Worm (Caenorhabditis elegans) whole organism, young adult: Measurements from ENCODE around the gene C11E4.6.

Experiments used
- C06A6.2 ChIP-seq: fragments of 200-800 bp; sonication (Bioruptor generic); conservative IDR thresholded peaks from 2 replicates; pipeline ENCODE4 v1.3.6; 2022; ENCODE audit warnings: missing genetic modification characterization, missing compliant biosample characterization
- Y95B8A.8 ChIP-seq: fragments of 200-800 bp; sonication (Bioruptor generic); IDR thresholded peaks from 2 replicates; pipeline ENCODE4 v1.3.6; 2022; ENCODE audit warnings: missing genetic modification reagents, missing genetic modification characterization, missing compliant biosample characterization
- aptf-3 ChIP-seq: fragments of 200-800 bp; sonication (Bioruptor generic); IDR thresholded peaks from 2 replicates; pipeline ENCODE4 v1.3.6; 2022; ENCODE audit warnings: missing genetic modification characterization, missing compliant biosample characterization
- bed-1 ChIP-seq: fragments of 200-800 bp; sonication (Bioruptor generic); IDR thresholded peaks from 2 replicates; pipeline ENCODE4 v1.3.6; 2022; ENCODE audit warnings: missing genetic modification reagents, missing genetic modification characterization, missing compliant biosample characterization
- gei-17 ChIP-seq: fragments of 200-800 bp; sonication (Bioruptor generic); optimal IDR thresholded peaks from 2 replicates; lab custom pipeline; 2018; ENCODE audit warnings: mild to moderate bottlenecking, missing genetic modification characterization, missing compliant biosample characterization
- unc-62 ChIP-seq: fragments of 150-350 bp; optimal IDR thresholded peaks from 2 replicates; lab custom pipeline; 2014; ENCODE audit warnings: missing biosample characterization, missing genetic modification reagents, missing genetic modification characterization

DNA sequence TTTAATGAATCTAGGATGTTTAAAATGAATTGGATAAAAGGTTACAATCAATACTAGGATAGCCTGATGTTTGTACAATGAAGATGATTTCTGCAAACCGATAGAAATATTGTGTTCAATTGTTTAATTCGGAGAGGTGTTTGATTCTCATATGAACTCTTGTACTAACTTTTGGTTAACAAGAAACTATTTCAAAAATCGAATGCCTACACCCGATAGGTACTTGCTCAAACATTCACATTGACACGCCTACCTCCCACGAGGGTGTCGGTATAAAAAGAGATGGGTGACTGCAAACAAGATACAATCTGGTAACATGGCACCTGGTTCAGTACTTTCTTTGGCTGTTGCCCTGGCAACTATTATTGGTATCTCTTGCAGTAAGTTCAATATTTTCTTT is 22.7 kb upstream of the C11E4.6 start, which contains the start of gene gpx-3:
- TF ChIP-seq Y95B8A.8 (GFP tag; lab: Robert Waterston, UW) (no peak), bed-1 (GFP tag; lab: Robert Waterston, UW) (no peak), unc-62 (no peak), gei-17 (GFP tag; lab: Kevin White, UChicago) (no peak), C06A6.2 (no peak), aptf-3 (no peak)
